Fruit fly (Drosophila melanogaster) whole organism, embryonic: ENCODE measurements around the gene papi.

ENCODE experiments used
- Ada2b ChIP-seq: fragments of 200-800 bp; sonication (Bioruptor generic); IDR thresholded peaks from 2 replicates; pipeline ENCODE4 v1.3.6; 2022; ENCODE audit warnings: missing biosample characterization, missing genetic modification characterization
- Adf1 ChIP-seq: fragments of 200-800 bp; sonication (Bioruptor generic); IDR thresholded peaks from 2 replicates; pipeline ENCODE4 v1.3.6; 2022; ENCODE audit warnings: missing biosample characterization, missing genetic modification characterization
- Blimp-1 ChIP-seq: fragments of 200-800 bp; sonication (Bioruptor generic); optimal IDR thresholded peaks from 3 replicates; lab custom pipeline; 2018; ENCODE audit warnings: missing biosample characterization, missing genetic modification characterization, mild to moderate bottlenecking, moderate library complexity, missing genetic modification reagents
- CG12155 ChIP-seq: fragments of 200-800 bp; sonication (Bioruptor generic); optimal IDR thresholded peaks from 3 replicates; lab custom pipeline; 2016; ENCODE audit warnings: missing biosample characterization, missing genetic modification characterization
- CG12299 ChIP-seq: fragments of 200-800 bp; sonication (Bioruptor generic); optimal IDR thresholded peaks from 2 replicates; lab custom pipeline; 2018; ENCODE audit warnings: missing biosample characterization, mild to moderate bottlenecking, missing genetic modification characterization
- CG14050 ChIP-seq: fragments of 200-800 bp; sonication (Bioruptor generic); IDR thresholded peaks from 3 replicates; pipeline ENCODE4 v1.3.6; 2022; ENCODE audit warnings: missing biosample characterization, missing genetic modification characterization
- CG18764 ChIP-seq: fragments of 200-800 bp; sonication (Bioruptor generic); optimal IDR thresholded peaks from 3 replicates; lab custom pipeline; 2016; ENCODE audit warnings: missing biosample characterization, missing genetic modification characterization
- CG2678 ChIP-seq: fragments of 200-800 bp; sonication (Bioruptor generic); optimal IDR thresholded peaks from 3 replicates; lab custom pipeline; 2019; ENCODE audit warnings: missing biosample characterization, mild to moderate bottlenecking, missing genetic modification characterization, moderate library complexity
- CG3726 ChIP-seq: fragments of 200-800 bp; sonication (Bioruptor generic); IDR thresholded peaks from 3 replicates; pipeline ENCODE4, ENCODE4 v1.3.6; 2022; ENCODE audit warnings: missing biosample characterization, missing genetic modification characterization
- CG3838 ChIP-seq: fragments of 200-800 bp; sonication (Bioruptor generic); optimal IDR thresholded peaks from 3 replicates; lab custom pipeline; 2016; ENCODE audit warnings: missing biosample characterization, missing genetic modification characterization
- CG6683 ChIP-seq: fragments of 200-800 bp; sonication (Bioruptor generic); optimal IDR thresholded peaks from 2 replicates; lab custom pipeline; 2017; ENCODE audit warnings: missing biosample characterization, mild to moderate bottlenecking, missing genetic modification characterization, missing genetic modification reagents
- CG6765 ChIP-seq: fragments of 200-800 bp; sonication (Bioruptor generic); optimal IDR thresholded peaks from 3 replicates; lab custom pipeline; 2017; ENCODE audit warnings: missing biosample characterization, mild to moderate bottlenecking, missing genetic modification characterization
- CG9876 ChIP-seq: fragments of 200-800 bp; sonication (Bioruptor generic); optimal IDR thresholded peaks from 2 replicates; lab custom pipeline; 2016; ENCODE audit warnings: missing biosample characterization, missing genetic modification characterization
- CTCF ChIP-seq: fragments of 200-800 bp; sonication (Bioruptor generic); optimal IDR thresholded peaks from 2 replicates; lab custom pipeline; 2017; ENCODE audit warnings: missing biosample characterization, mild to moderate bottlenecking, missing genetic modification characterization, moderate library complexity
- CoRest ChIP-seq: fragments of 200-800 bp; sonication (Bioruptor generic); optimal IDR thresholded peaks from 3 replicates; lab custom pipeline; 2018; ENCODE audit warnings: missing biosample characterization, mild to moderate bottlenecking, missing genetic modification characterization, moderate library complexity
- Deaf1 ChIP-seq: fragments of 200-800 bp; optimal IDR thresholded peaks from 3 replicates; lab custom pipeline; 2019; ENCODE audit warnings: missing biosample characterization, mild to moderate bottlenecking, missing genetic modification characterization, moderate library complexity
- Dfd ChIP-seq, 2 experiments: fragments of >200 bp; optimal IDR thresholded peaks; 2 replicates each; lab custom pipeline; 2017; ENCODE audit warnings: missing biosample characterization in 2 of 2, missing genetic modification characterization in 2 of 2
- Dll ChIP-seq: fragments of 200-800 bp; sonication (Bioruptor generic); IDR thresholded peaks from 4 replicates; pipeline ENCODE4 v1.3.6; 2022; ENCODE audit warnings: missing biosample characterization, missing genetic modification characterization; ENCODE audit not compliant: partially characterized antibody
- Dref ChIP-seq: fragments of 200-800 bp; sonication (Bioruptor generic); IDR thresholded peaks from 2 replicates; pipeline ENCODE4 v1.3.6; 2022; ENCODE audit warnings: missing biosample characterization, missing genetic modification characterization
- Eip74EF ChIP-seq, 2 experiments: fragments of 200-800 bp in 1 of 2; fragments of >200 bp in 1 of 2; sonication (Bioruptor generic) in 1 of 2; optimal IDR thresholded peaks; 2 replicates each; lab custom pipeline; 2017 to 2019; ENCODE audit warnings: missing biosample characterization in 2 of 2, missing genetic modification characterization in 2 of 2, mild to moderate bottlenecking in 1 of 2, moderate library complexity in 1 of 2
- Elba2 ChIP-seq: fragments of 200-800 bp; sonication (Bioruptor generic); optimal IDR thresholded peaks from 3 replicates; lab custom pipeline; 2016; ENCODE audit warnings: missing biosample characterization, missing genetic modification characterization
- H2.0 ChIP-seq: fragments of 200-800 bp; sonication (Bioruptor generic); IDR thresholded peaks from 2 replicates; pipeline ENCODE4 v1.3.6; 2022; ENCODE audit warnings: missing biosample characterization, missing genetic modification characterization
- HLH4C ChIP-seq: fragments of 200-800 bp; sonication (Bioruptor generic); IDR thresholded peaks from 3 replicates; pipeline ENCODE4 v1.3.6; 2022; ENCODE audit warnings: missing biosample characterization, missing genetic modification characterization; ENCODE audit not compliant: partially characterized antibody
- Hr3 ChIP-seq: fragments of 200-800 bp; sonication (Bioruptor generic); optimal IDR thresholded peaks from 3 replicates; lab custom pipeline; 2016; ENCODE audit warnings: missing biosample characterization, missing genetic modification characterization
- Lpt ChIP-seq: fragments of >200 bp; optimal IDR thresholded peaks from 2 replicates; lab custom pipeline; 2018; ENCODE audit warnings: missing biosample characterization, missing genetic modification characterization
- PHDP ChIP-seq: fragments of 200-800 bp; sonication (Bioruptor generic); optimal IDR thresholded peaks from 3 replicates; lab custom pipeline; 2018; ENCODE audit warnings: missing biosample characterization, mild to moderate bottlenecking, missing genetic modification characterization, moderate library complexity
- Rfx ChIP-seq: fragments of 200-800 bp; sonication (Bioruptor generic); IDR thresholded peaks from 2 replicates; pipeline ENCODE4 v1.3.6; 2022; ENCODE audit warnings: missing biosample characterization, missing genetic modification characterization
- Rx ChIP-seq: fragments of 200-800 bp; sonication (Bioruptor generic); IDR thresholded peaks from 2 replicates; pipeline ENCODE4 v1.3.6; 2022; ENCODE audit warnings: missing biosample characterization, missing genetic modification characterization
- Sry-δ ChIP-seq: fragments of 200-800 bp; sonication (Bioruptor generic); optimal IDR thresholded peaks from 2 replicates; lab custom pipeline; 2016; ENCODE audit warnings: missing biosample characterization, missing genetic modification characterization
- bab2 ChIP-seq: fragments of 200-800 bp; sonication (Bioruptor generic); optimal IDR thresholded peaks from 2 replicates; lab custom pipeline; 2016; ENCODE audit warnings: missing biosample characterization, missing genetic modification characterization
- btn ChIP-seq: fragments of 200-800 bp; sonication (Bioruptor generic); optimal IDR thresholded peaks from 2 replicates; lab custom pipeline; 2016; ENCODE audit warnings: missing biosample characterization, missing genetic modification characterization
- chif ChIP-seq, 2 experiments: fragments of 200-800 bp; sonication (Bioruptor generic); optimal IDR thresholded peaks; 3 replicates each; lab custom pipeline; 2016; ENCODE audit warnings: missing biosample characterization in 2 of 2, missing genetic modification characterization in 2 of 2
- crp ChIP-seq, 2 experiments: fragments of 200-800 bp; sonication (Bioruptor generic); optimal IDR thresholded peaks; 2 replicates in 1 of 2; 3 replicates in 1 of 2; lab custom pipeline; 2017; ENCODE audit warnings: missing biosample characterization in 2 of 2, missing genetic modification characterization in 2 of 2, mild to moderate bottlenecking in 1 of 2, moderate library complexity in 1 of 2
- danr ChIP-seq: fragments of 200-800 bp; sonication (Bioruptor generic); IDR thresholded peaks from 2 replicates; pipeline ENCODE4 v1.3.6; 2022; ENCODE audit warnings: missing biosample characterization, missing genetic modification characterization
- esg ChIP-seq: fragments of 200-800 bp; sonication (Bioruptor generic); conservative IDR thresholded peaks from 2 replicates; pipeline ENCODE4 v1.3.6; 2022; ENCODE audit warnings: missing biosample characterization, missing genetic modification characterization
- fru ChIP-seq: fragments of >200 bp; optimal IDR thresholded peaks from 2 replicates; lab custom pipeline; 2017
- gcm2 ChIP-seq: fragments of 200-800 bp; sonication (Bioruptor generic); optimal IDR thresholded peaks from 2 replicates; lab custom pipeline; 2016; ENCODE audit warnings: missing biosample characterization, missing genetic modification characterization
- inv ChIP-seq: fragments of 200-800 bp; sonication (Bioruptor generic); IDR thresholded peaks from 2 replicates; pipeline ENCODE4 v1.3.6; 2022; ENCODE audit warnings: missing biosample characterization, missing genetic modification characterization; ENCODE audit not compliant: partially characterized antibody
- lbe ChIP-seq: fragments of 200-800 bp; sonication (Bioruptor generic); optimal IDR thresholded peaks from 2 replicates; lab custom pipeline; 2016; ENCODE audit warnings: missing biosample characterization, mild to moderate bottlenecking, missing genetic modification characterization
- pb ChIP-seq: fragments of 200-800 bp; sonication (Bioruptor generic); optimal IDR thresholded peaks from 3 replicates; lab custom pipeline; 2016; ENCODE audit warnings: missing biosample characterization, missing genetic modification characterization
- pita ChIP-seq: fragments of 200-800 bp; sonication (Bioruptor generic); optimal IDR thresholded peaks from 2 replicates; lab custom pipeline; 2017; ENCODE audit warnings: missing biosample characterization, mild to moderate bottlenecking, missing genetic modification characterization
- prd ChIP-seq, 3 experiments: fragments of >200 bp in 2 of 3; fragments of 200-800 bp in 1 of 3; sonication (Bioruptor generic) in 1 of 3; optimal IDR thresholded peaks in 2 of 3; IDR thresholded peaks in 1 of 3; 2 replicates in 2 of 3; 3 replicates in 1 of 3; pipeline versions ENCODE4 v1.3.6 to Lab custom; 2017 to 2022; ENCODE audit warnings: missing biosample characterization in 1 of 3, missing genetic modification characterization in 1 of 3
- row ChIP-seq: fragments of 200-800 bp; sonication (Bioruptor generic); IDR thresholded peaks from 3 replicates; pipeline ENCODE4 v1.3.6; 2022; ENCODE audit warnings: missing biosample characterization, missing genetic modification characterization
- schlank ChIP-seq: fragments of 200-800 bp; sonication (Bioruptor generic); optimal IDR thresholded peaks from 2 replicates; lab custom pipeline; 2018; ENCODE audit warnings: missing biosample characterization, mild to moderate bottlenecking, missing genetic modification characterization
- shn ChIP-seq: fragments of 200-800 bp; sonication (Bioruptor generic); optimal IDR thresholded peaks from 3 replicates; lab custom pipeline; 2016; ENCODE audit warnings: missing biosample characterization, missing genetic modification characterization
- sima ChIP-seq: fragments of 200-800 bp; sonication (Bioruptor generic); optimal IDR thresholded peaks from 2 replicates; lab custom pipeline; 2016; ENCODE audit warnings: missing biosample characterization, missing genetic modification characterization
- sug ChIP-seq: fragments of 200-800 bp; optimal IDR thresholded peaks from 2 replicates; lab custom pipeline; 2019; ENCODE audit warnings: missing biosample characterization, mild to moderate bottlenecking, missing genetic modification characterization, moderate library complexity
- tin ChIP-seq: fragments of 200-800 bp; sonication (Bioruptor generic); optimal IDR thresholded peaks from 3 replicates; lab custom pipeline; 2016; ENCODE audit warnings: missing biosample characterization, missing genetic modification characterization
- trem ChIP-seq: fragments of 200-800 bp; optimal IDR thresholded peaks from 3 replicates; lab custom pipeline; 2019; ENCODE audit warnings: missing biosample characterization, mild to moderate bottlenecking, missing genetic modification characterization, moderate library complexity

Gene papi

dm6 chr2L:2198613-2199432 lies 21.7 kb upstream of the papi start (continued):
- peak; percentile 88 for TF ChIP-seq bab2 (GFP tag; lab: Kevin White, UChicago)
- peak; percentile 79 for TF ChIP-seq CG12155
- peak; percentile 94 for TF ChIP-seq sug (tag; lab: Kevin White, UChicago)
- TF ChIP-seq CTCF (GFP tag; lab: Kevin White, UChicago): no peak
- TF ChIP-seq trem (tag; lab: Kevin White, UChicago): peak; percentile 65
- no peak for TF ChIP-seq Lpt (GFP tag; lab: Kevin White, UChicago)
- no peak for TF ChIP-seq pita
- TF ChIP-seq CG3726 (GFP tag; lab: Robert Waterston, UW): no peak
- peak; percentile 86 for TF ChIP-seq CoRest
- TF ChIP-seq chif (GFP tag; optimal IDR thresholded peaks at IDR 0.05; lab: Kevin White, UChicago): peak; percentile 89 to 91
- peak in 1 of 2 experiments; percentile 29 for TF ChIP-seq crp (GFP tag; optimal IDR thresholded peaks at IDR 0.05; lab: Kevin White, UChicago)
- TF ChIP-seq CG9876 (GFP tag; lab: Kevin White, UChicago): peak; percentile 78
- TF ChIP-seq Rfx (GFP tag; lab: Robert Waterston, UW): no peak
- peak; percentile 31 for TF ChIP-seq schlank (tag; lab: Kevin White, UChicago)
- TF ChIP-seq shn (GFP tag; lab: Kevin White, UChicago): peak; percentile 82
- peak; percentile 86 for TF ChIP-seq Blimp-1 (GFP tag; lab: Kevin White, UChicago)
- peak; percentile 97 for TF ChIP-seq lbe (GFP tag; lab: Kevin White, UChicago)
- TF ChIP-seq fru: no peak
- peak; percentile 72 for TF ChIP-seq pb (GFP tag; lab: Kevin White, UChicago)
- peak; percentile 41 for TF ChIP-seq Elba2
- peak; percentile 75 for TF ChIP-seq gcm2 (GFP tag; lab: Kevin White, UChicago)
- TF ChIP-seq CG6683 (GFP tag; lab: Kevin White, UChicago): peak; percentile 70
- peak; percentile 53 for TF ChIP-seq CG6765
- no peak for TF ChIP-seq H2.0 (GFP tag; lab: Robert Waterston, UW)
- peak; percentile 23 for TF ChIP-seq CG12299 (tag; lab: Kevin White, UChicago)
- TF ChIP-seq Sry-δ (GFP tag; lab: Kevin White, UChicago): peak; percentile 37
- no peak for TF ChIP-seq HLH4C (GFP tag; lab: Robert Waterston, UW)
- TF ChIP-seq Hr3 (GFP tag; lab: Kevin White, UChicago): peak; percentile 89
- TF ChIP-seq PHDP: peak; percentile 90
- no peak for TF ChIP-seq Dll (GFP tag; lab: Robert Waterston, UW)
- TF ChIP-seq CG18764 (GFP tag; lab: Kevin White, UChicago): peak; percentile 81
- no peak for TF ChIP-seq Dfd (GFP tag; optimal IDR thresholded peaks at IDR 0.05; lab: Kevin White, UChicago)
- no peak for TF ChIP-seq inv (GFP tag; lab: Robert Waterston, UW)
- TF ChIP-seq danr (GFP tag; lab: Robert Waterston, UW): no peak
- TF ChIP-seq CG14050 (GFP tag; lab: Robert Waterston, UW): no peak
- TF ChIP-seq Rx (GFP tag; lab: Robert Waterston, UW): no peak
- TF ChIP-seq row (GFP tag; lab: Robert Waterston, UW): no peak
- TF ChIP-seq btn (GFP tag; lab: Kevin White, UChicago): peak; percentile 83
- peak; percentile 89 for TF ChIP-seq CG2678
- TF ChIP-seq Ada2b (GFP tag; lab: Robert Waterston, UW): no peak
- peak; percentile 89 for TF ChIP-seq Deaf1 (tag; lab: Kevin White, UChicago)
- no peak for TF ChIP-seq esg (GFP tag; lab: Robert Waterston, UW)
- TF ChIP-seq CG3838: peak; percentile 45
- TF ChIP-seq Dref (GFP tag; lab: Robert Waterston, UW): no peak
- peak; percentile 28 for TF ChIP-seq sima
- peak; percentile 79 for TF ChIP-seq tin
- no peak for TF ChIP-seq Adf1 (GFP tag; lab: Robert Waterston, UW)
- TF ChIP-seq Eip74EF (GFP tag; optimal IDR thresholded peaks at IDR 0.05; lab: Kevin White, UChicago): peak in 1 of 2 experiments; percentile 73
- no peak for TF ChIP-seq prd (optimal IDR thresholded peaks at IDR 0.05; lab: Kevin White, UChicago)
- no peak for TF ChIP-seq prd (GFP tag; IDR thresholded peaks at IDR 0.05; lab: Robert Waterston, UW)
